Worm (Caenorhabditis elegans): ENCODE data around the gene M195.2.

DNA sequence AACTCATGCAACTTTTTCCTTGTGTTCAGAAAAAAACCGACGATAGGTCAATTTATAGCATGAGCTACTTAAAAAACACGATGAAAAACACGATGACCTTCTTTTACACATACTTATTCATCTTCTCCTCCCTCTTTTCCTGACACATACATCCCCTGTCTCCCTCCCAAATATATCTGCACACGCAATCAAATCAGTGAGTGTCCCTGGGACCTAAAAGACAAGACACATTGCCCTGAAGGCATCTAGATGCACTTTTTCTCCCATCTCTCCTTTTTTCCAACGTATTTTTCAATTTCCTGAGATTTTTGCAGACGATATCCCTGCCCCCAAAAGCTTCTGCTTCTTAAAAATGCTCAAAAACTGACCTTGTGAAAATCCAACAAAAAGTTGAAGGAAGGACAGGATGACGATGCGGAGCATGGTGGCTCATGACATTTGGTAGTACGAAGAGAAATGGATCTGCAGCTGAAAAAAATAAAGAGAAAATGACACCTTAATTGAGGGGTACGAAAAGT, 6.3 kb upstream of the M195.2 start, which contains the start of gene C26D10.6:
- TF ChIP-seq him-1 (tag; optimal IDR thresholded peaks at IDR 0.05) = no peak
- no peak for TF ChIP-seq dao-5 (tag; optimal IDR thresholded peaks at IDR 0.05)
